Worm (Caenorhabditis elegans): Measurements from ENCODE around the gene sre-44.

sre-44 gene

ce11 chrII:13933534-13933933, 15.9 kb upstream of the sre-44 start:
- TF ChIP-seq ztf-11 (tag; optimal IDR thresholded peaks at IDR 0.05) (no peak), zip-8 (tag; optimal IDR thresholded peaks at IDR 0.05) (no peak), mls-2 (tag; optimal IDR thresholded peaks at IDR 0.05) (peak; percentile 4), nhr-12 (tag; optimal IDR thresholded peaks at IDR 0.05) (no peak), elt-3 (tag; optimal IDR thresholded peaks at IDR 0.05) (no peak)

- TF ChIP-seq nhr-237 (tag; optimal IDR thresholded peaks at IDR 0.05) (no peak), unc-120 (tag; optimal IDR thresholded peaks at IDR 0.05; ENCODE audit: poor library complexity, severe bottlenecking) (no peak), lsy-2 (tag; optimal IDR thresholded peaks at IDR 0.05) (no peak), bed-3 (GFP tag; optimal IDR thresholded peaks at IDR 0.05) (no peak), elt-3 (tag; optimal IDR thresholded peaks at IDR 0.05) (no peak), ces-1 (GFP tag; optimal IDR thresholded peaks at IDR 0.05) (no peak), nhr-12 (tag; optimal IDR thresholded peaks at IDR 0.05) (no peak), unc-62 (GFP tag; optimal IDR thresholded peaks at IDR 0.05) (no peak), lin-13 (tag; optimal IDR thresholded peaks at IDR 0.05) (no peak), ceh-43 (GFP tag; optimal IDR thresholded peaks at IDR 0.05) (no peak)
Observed at ce11 chrII:13935907-13936306, 13.5 kb upstream of the sre-44 start.

ce11 chrII:13938290-13938689, 11.1 kb upstream of the sre-44 start:
- TF ChIP-seq ham-2 (GFP tag; optimal IDR thresholded peaks at IDR 0.05) (no peak), mab-5 (tag; optimal IDR thresholded peaks at IDR 0.05) (no peak), tbx-8 (GFP tag; optimal IDR thresholded peaks at IDR 0.05) (no peak), blmp-1 (tag; optimal IDR thresholded peaks at IDR 0.05) (no peak), elt-1 (tag; optimal IDR thresholded peaks at IDR 0.05; ENCODE audit: borderline replicate concordance, insufficient read depth) (no peak), nhr-2 (tag; optimal IDR thresholded peaks at IDR 0.05) (no peak), sem-2 (GFP tag; optimal IDR thresholded peaks at IDR 0.05) (no peak), ces-1 (GFP tag; optimal IDR thresholded peaks at IDR 0.05) (no peak), lin-13 (tag; optimal IDR thresholded peaks at IDR 0.05) (no peak), elt-3 (tag; optimal IDR thresholded peaks at IDR 0.05) (no peak), ztf-11 (tag; optimal IDR thresholded peaks at IDR 0.05) (no peak), pha-4 (tag; optimal IDR thresholded peaks at IDR 0.05) (no peak), sptf-1 (tag; optimal IDR thresholded peaks at IDR 0.05) (no peak), unc-62 (GFP tag; optimal IDR thresholded peaks at IDR 0.05) (no peak), mep-1 (tag; optimal IDR thresholded peaks at IDR 0.05) (no peak), drap-1 (GFP tag; optimal IDR thresholded peaks at IDR 0.05) (no peak), flh-1 (GFP tag; optimal IDR thresholded peaks at IDR 0.05) (no peak)

ce11 chrII:13939531-13939930, 9.9 kb upstream of the sre-44 start, which contains the start of gene W07G1.1:
W07G1.1 (minus strand) TSS chrII:13939631.
- TF ChIP-seq flh-1 (GFP tag; optimal IDR thresholded peaks at IDR 0.05), result no peak
- no peak for TF ChIP-seq ztf-11 (tag; optimal IDR thresholded peaks at IDR 0.05)
- no peak for TF ChIP-seq bed-3 (GFP tag; optimal IDR thresholded peaks at IDR 0.05)

ce11 chrII:13945527-13945926, 3.9 kb upstream of the sre-44 start:
- no peak for TF ChIP-seq elt-1 (tag; optimal IDR thresholded peaks at IDR 0.05; ENCODE audit: borderline replicate concordance, insufficient read depth)

ce11 chrII:13951986-13952385, 2.6 kb downstream of the sre-44 start:
- TF ChIP-seq sem-2 (GFP tag; optimal IDR thresholded peaks at IDR 0.05) (no peak), nhr-12 (tag; optimal IDR thresholded peaks at IDR 0.05) (no peak), ceh-39 (tag; optimal IDR thresholded peaks at IDR 0.05) (no peak), nhr-28 (tag; optimal IDR thresholded peaks at IDR 0.05) (no peak), nhr-76 (tag; optimal IDR thresholded peaks at IDR 0.05) (no peak), M03D4.4 (tag; optimal IDR thresholded peaks at IDR 0.05) (no peak), elt-1 (tag; optimal IDR thresholded peaks at IDR 0.05; ENCODE audit: borderline replicate concordance, insufficient read depth) (no peak), unc-120 (tag; optimal IDR thresholded peaks at IDR 0.05; ENCODE audit: poor library complexity, severe bottlenecking) (no peak), bed-3 (GFP tag; optimal IDR thresholded peaks at IDR 0.05) (no peak), snpc-4 (tag; optimal IDR thresholded peaks at IDR 0.05) (no peak), mls-2 (tag; optimal IDR thresholded peaks at IDR 0.05) (no peak), nhr-2 (tag; optimal IDR thresholded peaks at IDR 0.05) (no peak), flh-1 (GFP tag; optimal IDR thresholded peaks at IDR 0.05) (no peak), ces-1 (GFP tag; optimal IDR thresholded peaks at IDR 0.05) (no peak), lsy-2 (tag; optimal IDR thresholded peaks at IDR 0.05) (no peak), hlh-1 (tag; optimal IDR thresholded peaks at IDR 0.05) (no peak), ztf-11 (tag; optimal IDR thresholded peaks at IDR 0.05) (no peak), unc-39 (tag; optimal IDR thresholded peaks at IDR 0.05) (no peak), ceh-83 (GFP tag; optimal IDR thresholded peaks at IDR 0.05) (no peak)

All from whole organism, mixed stage, embryonic.